Worm (Caenorhabditis elegans): ENCODE results near the gene F43H9.3.
A peak's percentile ranks its signal among the peaks of the same experiment; 100 is the strongest.

F43H9.3 gene

ce11 chrV:8050811-8051210, 26.1 kb upstream of the F43H9.3 start, which contains the start of gene col-43:
Gene col-43, minus strand, starts transcription at chrV:8050911.
- no peak for TF ChIP-seq ztf-11 (tag; optimal IDR thresholded peaks at IDR 0.05)
- no peak for TF ChIP-seq nhr-25 (tag; optimal IDR thresholded peaks at IDR 0.05)
- TF ChIP-seq lsy-2 (tag; optimal IDR thresholded peaks at IDR 0.05), result no peak

- TF ChIP-seq unc-62 (GFP tag; optimal IDR thresholded peaks at IDR 0.05) (no peak), R02D3.7 (tag; optimal IDR thresholded peaks at IDR 0.05) (no peak), ceh-82 (tag; optimal IDR thresholded peaks at IDR 0.05) (no peak), lin-11 (tag; optimal IDR thresholded peaks at IDR 0.05) (no peak), aly-2 (tag; optimal IDR thresholded peaks at IDR 0.05) (no peak), elt-3 (tag; optimal IDR thresholded peaks at IDR 0.05) (no peak), alr-1 (tag; optimal IDR thresholded peaks at IDR 0.05) (no peak), skn-1 (tag; optimal IDR thresholded peaks at IDR 0.05) (no peak), nhr-6 (tag; optimal IDR thresholded peaks at IDR 0.05) (no peak), blmp-1 (tag; optimal IDR thresholded peaks at IDR 0.05; ENCODE audit: insufficient read depth) (no peak), gmeb-1 (tag; optimal IDR thresholded peaks at IDR 0.05) (no peak), peb-1 (tag; optimal IDR thresholded peaks at IDR 0.05) (no peak)
Measured at ce11 chrV:8050059-8050677, 25.4 kb upstream of the F43H9.3 start.

- TF ChIP-seq unc-39 (tag; optimal IDR thresholded peaks at IDR 0.05), result no peak
- TF ChIP-seq nhr-23 (tag; optimal IDR thresholded peaks at IDR 0.05), result no peak
- no peak for TF ChIP-seq nhr-11 (tag; optimal IDR thresholded peaks at IDR 0.05)
- TF ChIP-seq nhr-6 (tag; optimal IDR thresholded peaks at IDR 0.05), result no peak
- TF ChIP-seq sma-3 (GFP tag; optimal IDR thresholded peaks at IDR 0.05), result no peak
- TF ChIP-seq nhr-77 (tag; optimal IDR thresholded peaks at IDR 0.05), result no peak
- no peak for TF ChIP-seq skn-1 (tag; optimal IDR thresholded peaks at IDR 0.05)
- TF ChIP-seq ztf-4 (tag; optimal IDR thresholded peaks at IDR 0.05), result no peak
- TF ChIP-seq peb-1 (tag; optimal IDR thresholded peaks at IDR 0.05), result no peak
- TF ChIP-seq R02D3.7 (tag; optimal IDR thresholded peaks at IDR 0.05), result no peak
- TF ChIP-seq ceh-82 (tag; optimal IDR thresholded peaks at IDR 0.05), result no peak
Measured at ce11 chrV:8046706-8047105, 22.0 kb upstream of the F43H9.3 start, which contains the start of gene ZC513.3. Gene ZC513.3, plus strand, starts transcription at chrV:8047006.

- TF ChIP-seq skn-1 (tag; optimal IDR thresholded peaks at IDR 0.05), result no peak
- peak; percentile 15 for TF ChIP-seq sma-9 (GFP tag; optimal IDR thresholded peaks at IDR 0.05)
- TF ChIP-seq sma-9 (tag; optimal IDR thresholded peaks at IDR 0.05), result no peak
- TF ChIP-seq blmp-1 (tag; optimal IDR thresholded peaks at IDR 0.05; ENCODE audit: insufficient read depth), result no peak
- peak; percentile 81 for TF ChIP-seq ceh-16 (tag; optimal IDR thresholded peaks at IDR 0.05)
- peak; percentile 71 for TF ChIP-seq nhr-25 (tag; optimal IDR thresholded peaks at IDR 0.05)
- peak; percentile 21 for TF ChIP-seq sma-3 (GFP tag; optimal IDR thresholded peaks at IDR 0.05)
- peak; percentile 44 for TF ChIP-seq nhr-21 (tag; optimal IDR thresholded peaks at IDR 0.05)
- peak; percentile 40 for TF ChIP-seq egl-27 (tag; optimal IDR thresholded peaks at IDR 0.05)
- no peak for TF ChIP-seq elt-1 (tag; optimal IDR thresholded peaks at IDR 0.05)
- peak; percentile 4 for TF ChIP-seq crh-2 (tag; optimal IDR thresholded peaks at IDR 0.05)
- TF ChIP-seq unc-55 (GFP tag; optimal IDR thresholded peaks at IDR 0.05), result no peak
Measured at ce11 chrV:8044957-8045356, 20.2 kb upstream of the F43H9.3 start.

ce11 chrV:8043664-8044063, 18.9 kb upstream of the F43H9.3 start:
- no peak for TF ChIP-seq Y55F3AM.14 (GFP tag; optimal IDR thresholded peaks at IDR 0.05)
- TF ChIP-seq nhr-6 (tag; optimal IDR thresholded peaks at IDR 0.05), result no peak
- peak; percentile 9 for TF ChIP-seq elt-1 (tag; optimal IDR thresholded peaks at IDR 0.05)
- no peak for TF ChIP-seq nhr-23 (tag; optimal IDR thresholded peaks at IDR 0.05)
- peak; percentile 56 for TF ChIP-seq blmp-1 (tag; optimal IDR thresholded peaks at IDR 0.05; ENCODE audit: insufficient read depth)
- TF ChIP-seq lin-11 (tag; optimal IDR thresholded peaks at IDR 0.05), result no peak
- TF ChIP-seq nhr-21 (tag; optimal IDR thresholded peaks at IDR 0.05), result peak; percentile 11
- peak; percentile 44 for TF ChIP-seq sma-9 (GFP tag; optimal IDR thresholded peaks at IDR 0.05)
- no peak for TF ChIP-seq sma-9 (tag; optimal IDR thresholded peaks at IDR 0.05)
- TF ChIP-seq nhr-129 (tag; optimal IDR thresholded peaks at IDR 0.05), result peak; percentile 38

- TF ChIP-seq peb-1 (tag; optimal IDR thresholded peaks at IDR 0.05) (no peak), zag-1 (tag; optimal IDR thresholded peaks at IDR 0.05) (no peak), ztf-4 (tag; optimal IDR thresholded peaks at IDR 0.05) (no peak), nhr-6 (tag; optimal IDR thresholded peaks at IDR 0.05) (no peak), skn-1 (tag; optimal IDR thresholded peaks at IDR 0.05) (no peak), F13H6.1 (tag; optimal IDR thresholded peaks at IDR 0.05) (no peak), ztf-1 (GFP tag; conservative IDR thresholded peaks at IDR 0.05) (no peak), ceh-82 (tag; optimal IDR thresholded peaks at IDR 0.05) (no peak), lin-13 (GFP tag; optimal IDR thresholded peaks at IDR 0.05) (no peak), mbf-1 (tag; optimal IDR thresholded peaks at IDR 0.05) (no peak), crh-2 (tag; optimal IDR thresholded peaks at IDR 0.05) (no peak), ztf-11 (tag; optimal IDR thresholded peaks at IDR 0.05) (no peak)
Measured at ce11 chrV:8041336-8041868, 16.7 kb upstream of the F43H9.3 start.
